Worm (Caenorhabditis elegans): ENCODE results near the gene T22F3.2.

- TF ChIP-seq F13C5.2 (tag; optimal IDR thresholded peaks at IDR 0.05): no peak
- TF ChIP-seq ets-7 (tag; optimal IDR thresholded peaks at IDR 0.05): no peak
Measured at ce11 chrV:3614397-3614796, 28.0 kb downstream of the T22F3.2 start, which contains the start of gene T22F3.11.
